Worm (Caenorhabditis elegans) whole organism, L4/young adult: ENCODE measurements around the gene nlp-81.

Source experiments
- dao-5 ChIP-seq: sonication (generic microtip); optimal IDR thresholded peaks from 2 replicates; lab custom pipeline; 2016; ENCODE audit warnings: missing genotype, missing genetic modification characterization, moderate library complexity, missing compliant biosample characterization
- him-1 ChIP-seq: sonication (generic microtip); optimal IDR thresholded peaks from 2 replicates; lab custom pipeline; 2016; ENCODE audit warnings: missing genotype, missing genetic modification reagents, missing genetic modification characterization, missing compliant biosample characterization

ce11 chrIV:3221158-3221557, 45.2 kb upstream of the nlp-81 start:
- TF ChIP-seq him-1 (tag; lab: Kevin White, UChicago) = no peak
- TF ChIP-seq dao-5 (tag; lab: Kevin White, UChicago) = no peak
